Worm (Caenorhabditis elegans): ENCODE results near the gene pqe-1.

- no peak for TF ChIP-seq unc-130 (GFP tag; optimal IDR thresholded peaks at IDR 0.05)
- no peak for TF ChIP-seq arid-1 (GFP tag; conservative IDR thresholded peaks at IDR 0.05)
- TF ChIP-seq pha-4 (GFP tag; IDR thresholded peaks at IDR 0.05) = no peak
- TF ChIP-seq pha-4 (tag; optimal IDR thresholded peaks at IDR 0.05) = no peak
- no peak for TF ChIP-seq egl-43 (GFP tag; IDR thresholded peaks at IDR 0.05)
- no peak for TF ChIP-seq snpc-1.2 (GFP tag; IDR thresholded peaks at IDR 0.05)
- no peak for TF ChIP-seq nhr-25 (tag; optimal IDR thresholded peaks at IDR 0.05; ENCODE audit: borderline replicate concordance, insufficient read depth)
- TF ChIP-seq D1046.2 (GFP tag; IDR thresholded peaks at IDR 0.05) = no peak
- TF ChIP-seq ztf-11 (tag; optimal IDR thresholded peaks at IDR 0.05) = no peak
- no peak for TF ChIP-seq ces-1 (GFP tag; optimal IDR thresholded peaks at IDR 0.05)
- TF ChIP-seq nhr-11 (tag; optimal IDR thresholded peaks at IDR 0.05) = peak; percentile 64
Measured at ce11 chrIII:5367995-5368899, 57.2 kb downstream of the pqe-1 start, which contains the start of gene dhs-9.

Data from whole organism, L4 larva.